Worm (Caenorhabditis elegans) whole organism, L4 larva: Measurements from ENCODE around the gene T24B8.4.

Experiments used
- F10B5.3 ChIP-seq: sonication (generic microtip); optimal IDR thresholded peaks from 2 replicates; lab custom pipeline; 2016; ENCODE audit warnings: mild to moderate bottlenecking, missing genetic modification characterization, missing compliant biosample characterization
- F44E2.7 ChIP-seq: fragments of 200-800 bp; sonication (Bioruptor generic); IDR thresholded peaks from 2 replicates; pipeline ENCODE4 v2.1.2; 2022; ENCODE audit warnings: missing genetic modification characterization, missing compliant biosample characterization
- R02D3.7 ChIP-seq: fragments of 150-350 bp; sonication (generic microtip); optimal IDR thresholded peaks from 3 replicates; lab custom pipeline; 2014; ENCODE audit warnings: missing biosample characterization, missing genetic modification characterization
- T26A8.4 ChIP-seq: fragments of 200-800 bp; sonication (Bioruptor generic); IDR thresholded peaks from 2 replicates; pipeline ENCODE4 v1.3.6; 2022; ENCODE audit warnings: missing genetic modification characterization, missing compliant biosample characterization
- Y48G9A.11 ChIP-seq: fragments of 200-800 bp; sonication (Bioruptor generic); IDR thresholded peaks from 2 replicates; pipeline ENCODE4 v1.3.6; 2022; ENCODE audit warnings: missing genetic modification reagents, missing genetic modification characterization, missing compliant biosample characterization
- Y75B8A.6 ChIP-seq: fragments of 200-800 bp; sonication (Bioruptor generic); IDR thresholded peaks from 2 replicates; pipeline ENCODE4 v1.3.6; 2022; ENCODE audit warnings: missing genetic modification reagents, missing genetic modification characterization, missing compliant biosample characterization
- ZK546.5 ChIP-seq, 2 experiments: sonication (generic microtip); optimal IDR thresholded peaks; 2 replicates each; lab custom pipeline; 2017; ENCODE audit warnings: missing biosample characterization in 2 of 2, missing genetic modification characterization in 2 of 2
- aha-1 ChIP-seq: fragments of 150-350 bp; peaks from one replicate; lab custom pipeline; 2014; ENCODE audit warnings: missing biosample characterization, missing genetic modification characterization
- ama-1 ChIP-seq: fragments of 150-350 bp; optimal IDR thresholded peaks from 2 replicates; lab custom pipeline; 2014; ENCODE audit warnings: inconsistent platforms, mixed read lengths
- ceh-32 ChIP-seq: sonication (generic microtip); optimal IDR thresholded peaks from 2 replicates; lab custom pipeline; 2016; ENCODE audit warnings: mild to moderate bottlenecking, missing genetic modification characterization, missing compliant biosample characterization; ENCODE audit not compliant: poor library complexity
- ceh-62 ChIP-seq: sonication (generic microtip); optimal IDR thresholded peaks from 2 replicates; lab custom pipeline; 2017; ENCODE audit warnings: missing biosample characterization, missing genetic modification characterization
- ctbp-1 ChIP-seq: fragments of 200-800 bp; sonication (Bioruptor generic); IDR thresholded peaks from 2 replicates; pipeline ENCODE4 v1.3.6; 2022; ENCODE audit warnings: missing genetic modification reagents, missing genetic modification characterization, missing compliant biosample characterization
- daf-16 ChIP-seq, 3 experiments: sonication (generic microtip); optimal IDR thresholded peaks; 2 replicates each; lab custom pipeline; 2016 to 2017; ENCODE audit warnings: missing genetic modification characterization in 3 of 3, missing genetic modification reagents in 3 of 3, mild to moderate bottlenecking in 2 of 3, missing compliant biosample characterization in 2 of 3, missing biosample characterization in 1 of 3, moderate library complexity in 1 of 3
- dmd-9 ChIP-seq: fragments of 200-800 bp; sonication (Bioruptor generic); IDR thresholded peaks from 2 replicates; pipeline ENCODE4 v1.3.6; 2022; ENCODE audit warnings: missing genetic modification reagents, missing genetic modification characterization, missing compliant biosample characterization
- dve-1 ChIP-seq: sonication (generic microtip); optimal IDR thresholded peaks from 2 replicates; lab custom pipeline; 2017; ENCODE audit warnings: antibody characterized with exemption, mild to moderate bottlenecking, missing genetic modification characterization, missing compliant biosample characterization; ENCODE audit not compliant: insufficient read depth
- egl-27 ChIP-seq: sonication (generic microtip); optimal IDR thresholded peaks from 3 replicates; lab custom pipeline; 2017; ENCODE audit warnings: missing biosample characterization, missing genetic modification reagents, missing genetic modification characterization
- hlh-30 ChIP-seq: sonication (generic microtip); optimal IDR thresholded peaks from 2 replicates; lab custom pipeline; 2017; ENCODE audit warnings: antibody characterized with exemption, mild to moderate bottlenecking, missing genetic modification characterization, missing compliant biosample characterization; ENCODE audit not compliant: insufficient read depth
- jun-1 ChIP-seq: fragments of 150-350 bp; optimal IDR thresholded peaks from 2 replicates; lab custom pipeline; 2014; ENCODE audit warnings: missing biosample characterization, missing genetic modification reagents, missing genetic modification characterization
- lin-1 ChIP-seq: fragments of 200-800 bp; sonication (Bioruptor generic); IDR thresholded peaks from 2 replicates; pipeline ENCODE4 v1.3.6; 2022; ENCODE audit warnings: missing genetic modification reagents, missing genetic modification characterization, missing compliant biosample characterization
- lin-13 ChIP-seq: fragments of 150-350 bp; optimal IDR thresholded peaks from 2 replicates; lab custom pipeline; 2014; ENCODE audit warnings: missing biosample characterization, missing genetic modification reagents, missing genetic modification characterization
- lsy-2 ChIP-seq, 2 experiments: fragments of 150-350 bp in 1 of 2; sonication (generic microtip) in 1 of 2; optimal IDR thresholded peaks; 2 replicates each; lab custom pipeline; 2014 to 2017; ENCODE audit warnings: missing biosample characterization in 2 of 2, missing genetic modification characterization in 2 of 2
- madf-5 ChIP-seq, 2 experiments: fragments of 200-800 bp; sonication (Bioruptor generic); IDR thresholded peaks; 2 replicates each; pipeline ENCODE4 v1.3.6; 2022; ENCODE audit warnings: missing compliant biosample characterization in 2 of 2, missing genetic modification characterization in 2 of 2
- mep-1 ChIP-seq: fragments of 150-350 bp; sonication (generic microtip); optimal IDR thresholded peaks from 3 replicates; lab custom pipeline; 2014; ENCODE audit warnings: missing biosample characterization, missing genetic modification characterization
- mes-2 ChIP-seq: sonication (generic microtip); optimal IDR thresholded peaks from 2 replicates; lab custom pipeline; 2016; ENCODE audit warnings: missing genotype, mild to moderate bottlenecking, missing genetic modification characterization, missing compliant biosample characterization; ENCODE audit not compliant: poor library complexity, severe bottlenecking
- mxl-2 ChIP-seq: fragments of 200-800 bp; sonication (Bioruptor generic); conservative IDR thresholded peaks from 2 replicates; pipeline ENCODE4 v1.3.6; 2022; ENCODE audit warnings: missing genetic modification reagents, missing genetic modification characterization, missing compliant biosample characterization
- nhr-10 ChIP-seq: fragments of 150-350 bp; optimal IDR thresholded peaks from 2 replicates; lab custom pipeline; 2014; ENCODE audit warnings: missing biosample characterization, missing genetic modification characterization
- nhr-237 ChIP-seq: sonication (generic microtip); optimal IDR thresholded peaks from 2 replicates; lab custom pipeline; 2017; ENCODE audit warnings: missing biosample characterization, missing genetic modification characterization
- nhr-41 ChIP-seq: fragments of 200-800 bp; sonication (Bioruptor generic); IDR thresholded peaks from 2 replicates; pipeline ENCODE4 v1.3.6; 2022; ENCODE audit warnings: missing genetic modification reagents, missing genetic modification characterization, missing compliant biosample characterization
- nhr-48 ChIP-seq: sonication (generic microtip); optimal IDR thresholded peaks from 2 replicates; lab custom pipeline; 2016; ENCODE audit warnings: mild to moderate bottlenecking, missing genetic modification characterization, missing compliant biosample characterization
- nhr-6 ChIP-seq: fragments of 150-350 bp; optimal IDR thresholded peaks from 2 replicates; lab custom pipeline; 2014; ENCODE audit warnings: missing biosample characterization, missing genetic modification characterization
- nhr-77 ChIP-seq: fragments of 150-350 bp; optimal IDR thresholded peaks from 2 replicates; lab custom pipeline; 2014; ENCODE audit warnings: missing biosample characterization, missing genetic modification characterization
- set-16 ChIP-seq: fragments of 200-800 bp; sonication (Bioruptor generic); IDR thresholded peaks from 2 replicates; pipeline ENCODE4 v1.3.6; 2022; ENCODE audit warnings: missing genetic modification reagents, missing genetic modification characterization, missing compliant biosample characterization
- snpc-1.2 ChIP-seq: fragments of 200-800 bp; sonication (Bioruptor generic); IDR thresholded peaks from 2 replicates; pipeline ENCODE4 v1.3.6; 2022; ENCODE audit warnings: missing genetic modification reagents, missing genetic modification characterization, missing compliant biosample characterization
- snpc-4 ChIP-seq: fragments of 150-350 bp; optimal IDR thresholded peaks from 2 replicates; lab custom pipeline; 2014; ENCODE audit warnings: missing biosample characterization, missing genetic modification characterization
- unc-130 ChIP-seq: sonication (generic microtip); optimal IDR thresholded peaks from 2 replicates; lab custom pipeline; 2016; ENCODE audit warnings: missing genetic modification reagents, missing genetic modification characterization, missing compliant biosample characterization
- unc-39 ChIP-seq: sonication (generic microtip); optimal IDR thresholded peaks from 2 replicates; lab custom pipeline; 2017; ENCODE audit warnings: missing biosample characterization, missing genetic modification characterization
- unc-62 ChIP-seq, 3 experiments: fragments of 150-350 bp in 1 of 3; sonication (generic microtip); optimal IDR thresholded peaks in 2 of 3; peaks in 1 of 3; 1 replicate in 1 of 3; 2 replicates in 2 of 3; lab custom pipeline; 2014 to 2017; ENCODE audit warnings: missing biosample characterization in 3 of 3, missing genetic modification characterization in 3 of 3, missing genetic modification reagents in 3 of 3, missing genotype in 1 of 3
- zfp-3 ChIP-seq: fragments of 200-800 bp; sonication (Bioruptor generic); conservative IDR thresholded peaks from 2 replicates; pipeline ENCODE4 v1.3.6; 2022; ENCODE audit warnings: missing genetic modification reagents, missing genetic modification characterization, missing compliant biosample characterization
- ztf-7 ChIP-seq: fragments of 150-350 bp; optimal IDR thresholded peaks from 2 replicates; lab custom pipeline; 2014; ENCODE audit warnings: missing biosample characterization, missing genetic modification characterization

The T24B8.4 gene

ce11 chrII:9069836-9070235, 804 bp downstream of the T24B8.4 start:
- TF ChIP-seq dve-1 (tag; lab: Kevin White, UChicago) = no peak
- peak; percentile 72 for TF ChIP-seq set-16 (GFP tag; lab: Robert Waterston, UW)
- no peak for TF ChIP-seq ZK546.5 (tag; optimal IDR thresholded peaks at IDR 0.05; lab: Kevin White, UChicago)
- TF ChIP-seq ztf-7 (tag; lab: Kevin White, UChicago) = no peak
- TF ChIP-seq jun-1 (tag; lab: Kevin White, UChicago) = no peak
- TF ChIP-seq dmd-9 = 0 out of 2 replicates have a peak, but pooled peaks have one; percentile 5
- peak in 1 of 2 experiments; percentile 6 for TF ChIP-seq unc-62 (GFP tag; optimal IDR thresholded peaks at IDR 0.05 in 1 of 2; lab: Kevin White, UChicago)
- TF ChIP-seq unc-62 (tag; optimal IDR thresholded peaks at IDR 0.05; lab: Kevin White, UChicago) = no peak

ce11 chrII:9064437-9064836, 6.2 kb downstream of the T24B8.4 start:
- no peak for TF ChIP-seq nhr-237
- TF ChIP-seq unc-62 (GFP tag; optimal IDR thresholded peaks at IDR 0.05 in 1 of 2; lab: Kevin White, UChicago) = peak in 1 of 2 experiments; percentile 80
- no peak for TF ChIP-seq unc-62 (tag; optimal IDR thresholded peaks at IDR 0.05; lab: Kevin White, UChicago)

- TF ChIP-seq zfp-3 (GFP tag; lab: Robert Waterston, UW) (no peak), nhr-6 (tag; lab: Kevin White, UChicago) (peak; percentile 53), ama-1 (lab: Kevin White, UChicago) (peak; percentile 13), lsy-2 (tag; optimal IDR thresholded peaks at IDR 0.05; lab: Kevin White, UChicago) (peak in 1 of 2 experiments; percentile 44), lin-13 (no peak), mep-1 (tag; lab: Kevin White, UChicago) (peak; percentile 20)
Observed at ce11 chrII:9063350-9063749, 7.3 kb downstream of the T24B8.4 start.

ce11 chrII:9062261-9062948, 8.2 kb downstream of the T24B8.4 start:
- TF ChIP-seq ztf-7 (tag; lab: Kevin White, UChicago) = no peak
- TF ChIP-seq daf-16 (GFP tag; optimal IDR thresholded peaks at IDR 0.05; lab: Kevin White, UChicago) = no peak
- TF ChIP-seq daf-16 (tag; optimal IDR thresholded peaks at IDR 0.05; lab: Kevin White, UChicago) = peak; percentile 10
- TF ChIP-seq madf-5 (GFP tag; IDR thresholded peaks at IDR 0.05; lab: Robert Waterston, UW) = no peak
- TF ChIP-seq ceh-32 (tag; lab: Kevin White, UChicago) = no peak
- no peak for TF ChIP-seq F44E2.7 (GFP tag; lab: Robert Waterston, UW)
- TF ChIP-seq unc-62 (GFP tag; optimal IDR thresholded peaks at IDR 0.05 in 1 of 2; lab: Kevin White, UChicago) = peak in 1 of 2 experiments; percentile 12
- no peak for TF ChIP-seq unc-62 (tag; optimal IDR thresholded peaks at IDR 0.05; lab: Kevin White, UChicago)

ce11 chrII:9061557-9062183, 9.0 kb downstream of the T24B8.4 start:
- TF ChIP-seq dmd-9 (no peak), R02D3.7 (tag; lab: Kevin White, UChicago) (no peak), madf-5 (GFP tag; IDR thresholded peaks at IDR 0.05; lab: Robert Waterston, UW) (no peak), ceh-62 (tag; lab: Kevin White, UChicago) (no peak), zfp-3 (GFP tag; lab: Robert Waterston, UW) (no peak), dve-1 (tag; lab: Kevin White, UChicago) (peak; percentile 82), Y48G9A.11 (no peak), mxl-2 (GFP tag; lab: Robert Waterston, UW) (no peak), Y75B8A.6 (GFP tag; lab: Robert Waterston, UW) (no peak), mes-2 (tag; lab: Kevin White, UChicago) (peak; percentile 68), hlh-30 (tag; lab: Kevin White, UChicago) (peak; percentile 71), snpc-4 (tag; lab: Kevin White, UChicago) (no peak), nhr-48 (tag; lab: Kevin White, UChicago) (peak; percentile 43), unc-39 (tag; lab: Kevin White, UChicago) (no peak), T26A8.4 (GFP tag; lab: Robert Waterston, UW) (no peak), lin-1 (GFP tag; lab: Robert Waterston, UW) (no peak; the same call in 1 of the 2 replicates), aha-1 (peak; percentile 97), egl-27 (tag; lab: Kevin White, UChicago) (peak; percentile 3), nhr-10 (peak; percentile 15), nhr-41 (GFP tag; lab: Robert Waterston, UW) (no peak), unc-130 (GFP tag; lab: Kevin White, UChicago) (no peak), snpc-1.2 (0 out of 2 replicates have a peak, but pooled peaks have one; percentile 28), ctbp-1 (peak; percentile 71), nhr-6 (tag; lab: Kevin White, UChicago) (no peak), nhr-77 (peak; percentile 68), F10B5.3 (tag; lab: Kevin White, UChicago) (no peak)
